Worm (Caenorhabditis elegans) whole organism, early embryonic: Measurements from ENCODE around the gene fbxa-64.

ENCODE experiments used
- B0310.2 ChIP-seq: sonication (generic microtip); optimal IDR thresholded peaks from 2 replicates; lab custom pipeline; 2016; ENCODE audit warnings: mild to moderate bottlenecking, missing genetic modification characterization, missing compliant biosample characterization
- F13C5.2 ChIP-seq: sonication (generic microtip); optimal IDR thresholded peaks from 2 replicates; lab custom pipeline; 2017; ENCODE audit warnings: mild to moderate bottlenecking, missing genetic modification characterization, inconsistent platforms, missing compliant biosample characterization
- aly-1 ChIP-seq: sonication (generic microtip); optimal IDR thresholded peaks from 2 replicates; lab custom pipeline; 2016; ENCODE audit warnings: missing genetic modification characterization, missing compliant biosample characterization
- ama-1 ChIP-seq: fragments of 150-350 bp; optimal IDR thresholded peaks from 2 replicates; lab custom pipeline; 2014
- ceh-13 ChIP-seq: fragments of 200-800 bp; sonication (Bioruptor generic); optimal IDR thresholded peaks from 2 replicates; lab custom pipeline; 2018; ENCODE audit warnings: mild to moderate bottlenecking, missing genetic modification characterization, missing compliant biosample characterization
- ceh-36 ChIP-seq: sonication (generic microtip); optimal IDR thresholded peaks from 2 replicates; lab custom pipeline; 2016; ENCODE audit warnings: missing genetic modification characterization, inconsistent platforms, missing compliant biosample characterization
- ets-7 ChIP-seq: sonication (generic microtip); optimal IDR thresholded peaks from 2 replicates; lab custom pipeline; 2016; ENCODE audit warnings: missing genotype, missing genetic modification characterization, missing compliant biosample characterization
- flt-1 ChIP-seq: fragments of 200-800 bp; sonication (Bioruptor generic); IDR thresholded peaks from 2 replicates; pipeline ENCODE4 v1.3.6; 2022; ENCODE audit warnings: missing genetic modification characterization, missing compliant biosample characterization
- hmbx-1 ChIP-seq: sonication (generic microtip); optimal IDR thresholded peaks from 2 replicates; lab custom pipeline; 2016; ENCODE audit warnings: mild to moderate bottlenecking, missing genetic modification characterization, missing compliant biosample characterization
- hmg-4 ChIP-seq: fragments of 200-800 bp; sonication (Bioruptor generic); optimal IDR thresholded peaks from 2 replicates; lab custom pipeline; 2018; ENCODE audit warnings: mild to moderate bottlenecking, missing genetic modification characterization, missing compliant biosample characterization
- hnd-1 ChIP-seq: sonication (generic microtip); optimal IDR thresholded peaks from 2 replicates; lab custom pipeline; 2016; ENCODE audit warnings: missing genetic modification characterization, missing compliant biosample characterization
- pes-1 ChIP-seq: fragments of 200-800 bp; sonication (Bioruptor generic); IDR thresholded peaks from 2 replicates; pipeline ENCODE4 v1.3.6; 2022; ENCODE audit warnings: missing genetic modification reagents, missing genetic modification characterization, missing compliant biosample characterization
- scrt-1 ChIP-seq: fragments of 200-800 bp; sonication (Bioruptor generic); IDR thresholded peaks from 2 replicates; pipeline ENCODE4 v1.3.6; 2022; ENCODE audit warnings: missing genetic modification characterization, missing compliant biosample characterization
- sea-1 ChIP-seq: fragments of 200-800 bp; sonication (Bioruptor generic); conservative IDR thresholded peaks from 2 replicates; pipeline ENCODE4 v1.3.6; 2022; ENCODE audit warnings: missing genetic modification characterization, missing compliant biosample characterization
- tbx-11 ChIP-seq: fragments of 200-800 bp; sonication (Bioruptor generic); IDR thresholded peaks from 2 replicates; pipeline ENCODE4 v1.3.6; 2022; ENCODE audit warnings: missing genetic modification characterization, missing compliant biosample characterization
- tbx-37 ChIP-seq: fragments of 200-800 bp; sonication (Bioruptor generic); conservative IDR thresholded peaks from 2 replicates; pipeline ENCODE4 v1.3.6; 2022; ENCODE audit warnings: missing genetic modification reagents, missing genetic modification characterization, missing compliant biosample characterization
- tra-4 ChIP-seq: sonication (generic microtip); optimal IDR thresholded peaks from 2 replicates; lab custom pipeline; 2017; ENCODE audit warnings: missing genetic modification characterization, missing compliant biosample characterization

fbxa-64 gene

ce11 chrV:3278101-3278639, at the start of gene fbxa-64:
fbxa-64 (minus strand) TSS chrV:3278151.
- TF ChIP-seq B0310.2 (tag; lab: Kevin White, UChicago) (no peak), hnd-1 (tag; lab: Kevin White, UChicago) (no peak), F13C5.2 (tag; lab: Kevin White, UChicago) (no peak), ceh-36 (no peak), hmbx-1 (tag; lab: Kevin White, UChicago) (no peak), tbx-37 (GFP tag; lab: Robert Waterston, UW) (no peak), flt-1 (GFP tag; lab: Robert Waterston, UW) (no peak)

DNA sequence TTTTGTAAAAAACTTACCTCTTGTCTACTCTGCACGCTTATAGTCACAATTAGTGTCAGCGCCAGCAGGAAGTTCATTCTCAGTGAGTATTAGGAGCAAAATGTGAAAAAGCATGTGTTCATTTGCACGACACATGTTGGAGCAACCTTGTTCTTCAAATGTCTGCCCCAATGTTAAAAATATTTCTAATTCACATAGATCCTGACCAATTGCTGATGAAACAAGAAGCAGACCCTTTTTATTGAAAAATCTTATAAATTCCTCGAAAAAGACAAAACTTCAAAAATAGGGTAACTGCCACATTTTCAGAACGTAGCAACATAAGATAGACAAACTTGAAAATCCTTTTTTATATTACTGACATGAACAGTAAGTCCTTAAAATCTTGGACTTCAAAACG, 46.2 kb upstream of the fbxa-64 start, which contains the start of gene C17B7.8:
Gene C17B7.8 (minus strand): TSS at position 101 of the 400 bp plus-strand sequence.
- TF ChIP-seq hmg-4 (no peak), tra-4 (no peak), ceh-13 (GFP tag; lab: Kevin White, UChicago) (no peak), ama-1 (no peak), tbx-11 (GFP tag; lab: Robert Waterston, UW) (no peak)

DNA sequence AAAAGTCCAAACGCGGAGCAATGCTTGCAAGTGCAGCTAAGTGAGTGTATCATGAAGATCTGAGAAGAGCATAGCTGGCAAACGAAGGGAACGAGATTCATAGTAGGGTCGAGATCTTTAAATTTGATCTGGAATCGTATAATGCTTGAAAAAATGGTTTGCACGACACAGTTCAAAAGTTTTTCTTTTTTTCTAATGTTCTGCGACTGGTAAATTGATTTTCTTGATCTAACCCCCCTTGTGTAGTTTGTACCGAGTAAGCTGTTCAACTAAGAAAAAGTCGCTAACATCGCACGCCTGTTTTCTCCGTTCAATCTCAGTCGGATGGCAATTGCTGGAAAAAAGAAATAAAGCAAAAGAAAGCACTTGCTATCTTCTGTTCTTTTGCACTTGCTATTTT, 42.5 kb upstream of the fbxa-64 start, which contains the start of gene C17B7.14:
Gene C17B7.14 (minus strand): TSS at position 101 of the 400 bp plus-strand sequence.
- no peak for TF ChIP-seq ceh-36
- TF ChIP-seq tra-4 = no peak

DNA sequence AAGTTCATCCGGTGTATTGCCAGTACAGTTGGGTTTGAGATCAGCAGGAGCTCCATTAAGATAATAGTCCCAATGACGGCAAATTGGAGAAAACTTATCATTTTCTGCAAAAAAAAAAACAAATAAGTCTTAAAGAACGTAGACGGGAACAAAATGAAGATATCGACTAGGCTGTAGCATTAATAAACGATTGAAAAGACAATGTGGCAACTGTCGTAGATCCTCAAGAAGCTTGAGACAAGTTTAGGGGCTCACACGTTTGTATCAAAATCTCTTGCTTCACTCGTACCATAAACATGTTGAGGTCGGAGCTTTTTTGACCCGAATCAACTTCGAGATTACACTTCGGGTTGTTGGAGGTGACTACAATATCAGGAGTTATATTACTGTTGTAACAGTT, 42.1 kb upstream of the fbxa-64 start, which contains the start of gene F35F10.14:
Gene F35F10.14 (minus strand): TSS at position 101 of the 400 bp plus-strand sequence.
- TF ChIP-seq flt-1 (GFP tag; lab: Robert Waterston, UW) (no peak), hmbx-1 (tag; lab: Kevin White, UChicago) (no peak), hmg-4 (no peak), tbx-37 (GFP tag; lab: Robert Waterston, UW) (no peak), ceh-36 (no peak), ets-7 (no peak), sea-1 (GFP tag; lab: Robert Waterston, UW) (no peak), F13C5.2 (tag; lab: Kevin White, UChicago) (no peak), B0310.2 (tag; lab: Kevin White, UChicago) (no peak), tra-4 (no peak), scrt-1 (GFP tag; lab: Robert Waterston, UW) (no peak), ceh-13 (GFP tag; lab: Kevin White, UChicago) (no peak), hnd-1 (tag; lab: Kevin White, UChicago) (no peak), ama-1 (no peak), tbx-11 (GFP tag; lab: Robert Waterston, UW) (no peak)

DNA sequence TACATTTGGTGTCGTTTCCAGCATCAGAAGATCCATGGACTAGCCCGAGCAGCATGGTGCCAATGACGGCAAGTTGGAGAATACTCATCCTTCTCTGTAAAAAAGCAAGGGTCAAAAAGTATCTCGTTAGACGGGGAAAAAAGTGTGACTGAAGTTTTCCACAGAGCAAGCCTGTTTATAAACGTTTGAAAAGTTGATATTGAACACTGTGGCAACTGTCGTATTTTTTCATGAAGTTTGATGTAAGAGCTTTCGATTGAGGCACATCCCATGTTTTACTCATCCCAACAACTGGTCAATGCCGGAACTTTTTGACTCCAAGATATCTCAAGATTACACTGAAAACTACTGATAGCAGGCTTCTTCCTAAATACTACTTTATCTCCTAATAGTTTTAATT, 41.0 kb upstream of the fbxa-64 start, which contains the start of gene F35F10.13:
Gene F35F10.13 (minus strand): TSS at position 101 of the 400 bp plus-strand sequence.
- TF ChIP-seq sea-1 (GFP tag; lab: Robert Waterston, UW) (no peak), flt-1 (GFP tag; lab: Robert Waterston, UW) (no peak), hnd-1 (tag; lab: Kevin White, UChicago) (no peak), B0310.2 (tag; lab: Kevin White, UChicago) (no peak), scrt-1 (GFP tag; lab: Robert Waterston, UW) (no peak), F13C5.2 (tag; lab: Kevin White, UChicago) (no peak)

DNA sequence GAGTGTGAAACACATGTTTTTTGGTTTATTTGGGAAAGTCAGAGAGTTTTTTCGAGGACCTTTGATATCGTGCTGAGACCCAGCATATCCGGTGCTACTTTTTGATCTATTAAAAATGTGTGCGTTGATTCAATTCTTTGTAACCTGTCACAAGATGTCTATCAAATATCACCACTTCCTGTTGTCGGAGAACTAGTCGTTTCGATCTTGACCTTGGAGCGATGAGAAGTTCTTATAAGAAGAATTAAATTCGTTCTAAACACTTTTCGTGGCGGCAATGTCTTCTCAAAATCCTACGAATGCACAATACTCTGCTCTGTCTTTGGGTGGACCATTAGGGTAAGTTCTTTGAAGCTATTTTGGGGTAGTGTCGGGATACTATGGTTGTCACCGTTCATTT, 38.2 kb upstream of the fbxa-64 start, which contains the start of gene F35F10.1:
Gene F35F10.1 (plus strand): TSS at position 200 of the 400 bp plus-strand sequence.
- TF ChIP-seq sea-1 (GFP tag; lab: Robert Waterston, UW) (no peak), tra-4 (no peak), tbx-11 (GFP tag; lab: Robert Waterston, UW) (no peak), F13C5.2 (tag; lab: Kevin White, UChicago) (no peak), ets-7 (no peak), scrt-1 (GFP tag; lab: Robert Waterston, UW) (no peak), ceh-36 (no peak), pes-1 (GFP tag; lab: Robert Waterston, UW) (no peak), B0310.2 (tag; lab: Kevin White, UChicago) (no peak), ceh-13 (GFP tag; lab: Kevin White, UChicago) (no peak), hmg-4 (no peak), ama-1 (no peak), aly-1 (no peak), flt-1 (GFP tag; lab: Robert Waterston, UW) (no peak), hnd-1 (tag; lab: Kevin White, UChicago) (no peak), hmbx-1 (tag; lab: Kevin White, UChicago) (no peak), tbx-37 (GFP tag; lab: Robert Waterston, UW) (no peak)

ce11 chrV:3315308-3315707, 37.4 kb upstream of the fbxa-64 start, which contains the start of gene arrd-19:
arrd-19 (minus strand) TSS chrV:3315516.
- no peak for TF ChIP-seq hnd-1 (tag; lab: Kevin White, UChicago)
- TF ChIP-seq ama-1 = no peak
- TF ChIP-seq pes-1 (GFP tag; lab: Robert Waterston, UW) = no peak
- no peak for TF ChIP-seq B0310.2 (tag; lab: Kevin White, UChicago)
- no peak for TF ChIP-seq hmg-4
- TF ChIP-seq hmbx-1 (tag; lab: Kevin White, UChicago) = no peak
- no peak for TF ChIP-seq scrt-1 (GFP tag; lab: Robert Waterston, UW)

- TF ChIP-seq ets-7 (no peak), tbx-37 (GFP tag; lab: Robert Waterston, UW) (no peak), aly-1 (no peak), tbx-11 (GFP tag; lab: Robert Waterston, UW) (no peak), flt-1 (GFP tag; lab: Robert Waterston, UW) (no peak), hmbx-1 (tag; lab: Kevin White, UChicago) (no peak), hnd-1 (tag; lab: Kevin White, UChicago) (no peak), ceh-13 (GFP tag; lab: Kevin White, UChicago) (no peak), pes-1 (GFP tag; lab: Robert Waterston, UW) (no peak), B0310.2 (tag; lab: Kevin White, UChicago) (no peak), ama-1 (no peak), sea-1 (GFP tag; lab: Robert Waterston, UW) (no peak), tra-4 (no peak), F13C5.2 (tag; lab: Kevin White, UChicago) (no peak), hmg-4 (no peak), ceh-36 (no peak), scrt-1 (GFP tag; lab: Robert Waterston, UW) (no peak)
Measured at ce11 chrV:3312067-3312666, 34.2 kb upstream of the fbxa-64 start, which contains the start of gene arrd-18. arrd-18 (minus strand) TSS chrV:3312117.
